Worm (Caenorhabditis elegans) whole organism, L4/young adult: Measurements from ENCODE around the gene F08B12.4.
"Not testable (repeated sequence)": the region's sequence is repeated elsewhere in the genome, so short reads cannot be mapped to it uniquely, and the experiment has no call there.

Experiments
- W03F9.2 ChIP-seq: fragments of 150-350 bp; optimal IDR thresholded peaks from 2 replicates; lab custom pipeline; 2014; ENCODE audit warnings: missing biosample characterization, missing genetic modification characterization
- dao-5 ChIP-seq: sonication (generic microtip); optimal IDR thresholded peaks from 2 replicates; lab custom pipeline; 2016; ENCODE audit warnings: missing genotype, missing genetic modification characterization, moderate library complexity, missing compliant biosample characterization
- him-1 ChIP-seq: sonication (generic microtip); optimal IDR thresholded peaks from 2 replicates; lab custom pipeline; 2016; ENCODE audit warnings: missing genotype, missing genetic modification reagents, missing genetic modification characterization, missing compliant biosample characterization

F08B12.4 gene

ce11 chrX:11407682-11408335 is at the start of gene F08B12.4:
TSS of gene F08B12.4 (minus strand) at chrX:11407732.
- TF ChIP-seq W03F9.2 (no peak), him-1 (tag; lab: Kevin White, UChicago) (no peak), dao-5 (tag; lab: Kevin White, UChicago) (no peak)

ce11 chrX:11456665-11457064 is 49.1 kb upstream of the F08B12.4 start:
- TF ChIP-seq him-1 (tag; lab: Kevin White, UChicago) = no peak
- no peak for TF ChIP-seq dao-5 (tag; lab: Kevin White, UChicago)
- TF ChIP-seq W03F9.2 = no peak

ce11 chrX:11454231-11454630 is 46.7 kb upstream of the F08B12.4 start, which contains the start of gene F48C5.2:
TSS of gene F48C5.2 (minus strand) at chrX:11454331.
- TF ChIP-seq dao-5 (tag; lab: Kevin White, UChicago) = no peak
- TF ChIP-seq W03F9.2 = no peak
- TF ChIP-seq him-1 (tag; lab: Kevin White, UChicago) = no peak

ce11 chrX:11452316-11452715 is 44.8 kb upstream of the F08B12.4 start:
- TF ChIP-seq dao-5 (tag; lab: Kevin White, UChicago) (no peak), W03F9.2 (no peak), him-1 (tag; lab: Kevin White, UChicago) (no peak)

ce11 chrX:11450261-11450660 is 42.7 kb upstream of the F08B12.4 start:
- TF ChIP-seq dao-5 (tag; lab: Kevin White, UChicago) (no peak), W03F9.2 (no peak), him-1 (tag; lab: Kevin White, UChicago) (no peak)

- TF ChIP-seq dao-5 (tag; lab: Kevin White, UChicago) = no peak
- no peak for TF ChIP-seq him-1 (tag; lab: Kevin White, UChicago)
- no peak for TF ChIP-seq W03F9.2
Measured at ce11 chrX:11447695-11448094, 40.2 kb upstream of the F08B12.4 start.

ce11 chrX:11446535-11446934 is 39.0 kb upstream of the F08B12.4 start, which contains the start of gene igeg-2:
TSS of gene igeg-2 (minus strand) at chrX:11446635.
- no peak for TF ChIP-seq dao-5 (tag; lab: Kevin White, UChicago)
- no peak for TF ChIP-seq W03F9.2
- no peak for TF ChIP-seq him-1 (tag; lab: Kevin White, UChicago)

- TF ChIP-seq W03F9.2; him-1 (tag; lab: Kevin White, UChicago); dao-5 (tag; lab: Kevin White, UChicago): not testable (repeated sequence)
Measured at ce11 chrX:11439740-11440139, 32.2 kb upstream of the F08B12.4 start, which contains the start of gene F46C3.7. TSS of gene F46C3.7 (plus strand) at chrX:11440040.

- TF ChIP-seq dao-5 (tag; lab: Kevin White, UChicago) (no peak), him-1 (tag; lab: Kevin White, UChicago) (no peak), W03F9.2 (no peak)
Measured at ce11 chrX:11437716-11438115, 30.2 kb upstream of the F08B12.4 start.

ce11 chrX:11435488-11435887 is 28.0 kb upstream of the F08B12.4 start:
- no peak for TF ChIP-seq dao-5 (tag; lab: Kevin White, UChicago)
- no peak for TF ChIP-seq W03F9.2
- no peak for TF ChIP-seq him-1 (tag; lab: Kevin White, UChicago)

- TF ChIP-seq W03F9.2 (no peak), him-1 (tag; lab: Kevin White, UChicago) (no peak), dao-5 (tag; lab: Kevin White, UChicago) (no peak)
Measured at ce11 chrX:11433488-11433887, 26.0 kb upstream of the F08B12.4 start, which contains the start of gene hum-4. TSS of gene hum-4 (minus strand) at chrX:11433588.

ce11 chrX:11427550-11427949 is 20.0 kb upstream of the F08B12.4 start:
- TF ChIP-seq dao-5 (tag; lab: Kevin White, UChicago) (no peak), W03F9.2 (no peak), him-1 (tag; lab: Kevin White, UChicago) (no peak)

ce11 chrX:11426647-11427046 is 19.1 kb upstream of the F08B12.4 start:
- TF ChIP-seq dao-5 (tag; lab: Kevin White, UChicago) = no peak
- no peak for TF ChIP-seq W03F9.2
- no peak for TF ChIP-seq him-1 (tag; lab: Kevin White, UChicago)

- TF ChIP-seq dao-5 (tag; lab: Kevin White, UChicago) (no peak), him-1 (tag; lab: Kevin White, UChicago) (no peak), W03F9.2 (no peak)
Measured at ce11 chrX:11419988-11420387, 12.5 kb upstream of the F08B12.4 start, which contains the start of gene F46C3.6. TSS of gene F46C3.6 (minus strand) at chrX:11420074.

ce11 chrX:11418667-11419066 is 11.1 kb upstream of the F08B12.4 start, which contains the start of gene F46C3.2:
TSS of gene F46C3.2 (minus strand) at chrX:11418767.
- TF ChIP-seq dao-5 (tag; lab: Kevin White, UChicago) (no peak), W03F9.2 (no peak)
